Fruit fly (Drosophila melanogaster) whole organism, embryonic: ENCODE results near the gene Cap-D2.

ENCODE experiments used
- Atf6 ChIP-seq: fragments of 200-800 bp; sonication (Bioruptor generic); IDR thresholded peaks from 2 replicates; pipeline ENCODE4 v1.3.6; 2022; ENCODE audit warnings: missing biosample characterization, missing genetic modification characterization
- CG10366 ChIP-seq: fragments of 200-800 bp; sonication (Bioruptor generic); IDR thresholded peaks from 2 replicates; pipeline ENCODE4 v1.3.6; 2022; ENCODE audit warnings: missing biosample characterization, missing genetic modification characterization
- CG12071 ChIP-seq: fragments of 200-800 bp; sonication (Bioruptor generic); optimal IDR thresholded peaks from 3 replicates; lab custom pipeline; 2018; ENCODE audit warnings: missing biosample characterization, mild to moderate bottlenecking, missing genetic modification characterization
- CG12155 ChIP-seq: fragments of 200-800 bp; sonication (Bioruptor generic); optimal IDR thresholded peaks from 3 replicates; lab custom pipeline; 2016; ENCODE audit warnings: missing biosample characterization, missing genetic modification characterization
- CG12391 ChIP-seq: fragments of 200-800 bp; sonication (Bioruptor generic); optimal IDR thresholded peaks from 3 replicates; lab custom pipeline; 2018; ENCODE audit warnings: missing biosample characterization, mild to moderate bottlenecking, missing genetic modification characterization, moderate library complexity
- CG12744 ChIP-seq: fragments of 200-800 bp; sonication (Bioruptor generic); optimal IDR thresholded peaks from 2 replicates; lab custom pipeline; 2016; ENCODE audit warnings: missing biosample characterization, missing genetic modification characterization
- CG13775 ChIP-seq: fragments of 200-800 bp; sonication (Bioruptor generic); optimal IDR thresholded peaks from 3 replicates; lab custom pipeline; 2017; ENCODE audit warnings: missing biosample characterization, mild to moderate bottlenecking, missing genetic modification characterization
- CG15696 ChIP-seq: fragments of 200-800 bp; sonication (Bioruptor generic); optimal IDR thresholded peaks from 2 replicates; lab custom pipeline; 2019; ENCODE audit warnings: missing biosample characterization, mild to moderate bottlenecking, missing genetic modification characterization, moderate library complexity
- CG1647 ChIP-seq: fragments of 200-800 bp; sonication (Bioruptor generic); optimal IDR thresholded peaks from 3 replicates; lab custom pipeline; 2016; ENCODE audit warnings: missing biosample characterization, missing genetic modification characterization
- CG16779 ChIP-seq: fragments of 200-800 bp; sonication (Bioruptor generic); IDR thresholded peaks from 2 replicates; pipeline ENCODE4 v1.3.6; 2022; ENCODE audit warnings: missing biosample characterization, missing genetic modification characterization
- CG17328 ChIP-seq: fragments of 200-800 bp; sonication (Bioruptor generic); IDR thresholded peaks from 2 replicates; pipeline ENCODE4 v1.3.6; 2022; ENCODE audit warnings: missing biosample characterization, missing genetic modification characterization
- CG1792 ChIP-seq: fragments of 200-800 bp; sonication (Bioruptor generic); optimal IDR thresholded peaks from 2 replicates; lab custom pipeline; 2016; ENCODE audit warnings: missing biosample characterization, missing genetic modification characterization
- CG18476 ChIP-seq: fragments of 200-800 bp; sonication (Bioruptor generic); optimal IDR thresholded peaks from 2 replicates; lab custom pipeline; 2016; ENCODE audit warnings: missing biosample characterization, mild to moderate bottlenecking, missing genetic modification characterization
- CG2889 ChIP-seq: fragments of 200-800 bp; sonication (Bioruptor generic); IDR thresholded peaks from 3 replicates; pipeline ENCODE4 v1.3.6; 2022; ENCODE audit warnings: missing biosample characterization, missing genetic modification characterization
- CG32772 ChIP-seq: fragments of 200-800 bp; sonication (Bioruptor generic); IDR thresholded peaks from 2 replicates; pipeline ENCODE4 v1.3.6; 2022; ENCODE audit warnings: missing biosample characterization, missing genetic modification characterization
- CG4854 ChIP-seq: fragments of 200-800 bp; sonication (Bioruptor generic); optimal IDR thresholded peaks from 2 replicates; lab custom pipeline; 2016; ENCODE audit warnings: missing biosample characterization, missing genetic modification characterization, inconsistent platforms
- CG5245 ChIP-seq: fragments of 200-800 bp; sonication (Bioruptor generic); optimal IDR thresholded peaks from 3 replicates; lab custom pipeline; 2016; ENCODE audit warnings: missing biosample characterization, missing genetic modification characterization
- CG6175 ChIP-seq: fragments of 200-800 bp; sonication (Bioruptor generic); IDR thresholded peaks from 3 replicates; pipeline ENCODE4 v1.3.6; 2022; ENCODE audit warnings: missing biosample characterization, missing genetic modification characterization
- CG7271 ChIP-seq: fragments of 200-800 bp; sonication (Bioruptor generic); optimal IDR thresholded peaks from 2 replicates; lab custom pipeline; 2018; ENCODE audit warnings: missing biosample characterization, mild to moderate bottlenecking, missing genetic modification characterization, moderate library complexity
- CG8290 ChIP-seq, 3 experiments: fragments of 200-800 bp; sonication (Bioruptor generic); optimal IDR thresholded peaks; 2 replicates each; lab custom pipeline; 2016 to 2019; ENCODE audit warnings: missing biosample characterization in 3 of 3, missing genetic modification characterization in 3 of 3, mild to moderate bottlenecking in 2 of 3, moderate library complexity in 1 of 3
- CG8944 ChIP-seq: fragments of 200-800 bp; sonication (Bioruptor generic); optimal IDR thresholded peaks from 3 replicates; lab custom pipeline; 2016; ENCODE audit warnings: missing biosample characterization, missing genetic modification characterization
- HLH54F ChIP-seq: fragments of 200-800 bp; sonication (Bioruptor generic); optimal IDR thresholded peaks from 3 replicates; lab custom pipeline; 2016; ENCODE audit warnings: missing biosample characterization, missing genetic modification characterization
- Hey ChIP-seq: fragments of 200-800 bp; sonication (Bioruptor generic); optimal IDR thresholded peaks from 3 replicates; lab custom pipeline; 2018; ENCODE audit warnings: missing biosample characterization, mild to moderate bottlenecking, missing genetic modification characterization
- Hr51 ChIP-seq, 2 experiments: fragments of 200-800 bp; sonication (Bioruptor generic); optimal IDR thresholded peaks; 2 replicates in 1 of 2; 3 replicates in 1 of 2; lab custom pipeline; 2016 to 2018; ENCODE audit warnings: missing biosample characterization in 2 of 2, missing genetic modification characterization in 2 of 2, mild to moderate bottlenecking in 1 of 2, moderate library complexity in 1 of 2
- Hr78 ChIP-seq, 2 experiments: fragments of 200-800 bp in 1 of 2; fragments of >200 bp in 1 of 2; sonication (Bioruptor generic) in 1 of 2; optimal IDR thresholded peaks; 2 replicates each; lab custom pipeline; 2017 to 2019; ENCODE audit warnings: missing biosample characterization in 2 of 2, missing genetic modification characterization in 2 of 2, mild to moderate bottlenecking in 1 of 2, moderate library complexity in 1 of 2
- Med ChIP-seq: fragments of 200-800 bp; sonication (Bioruptor generic); peaks from one replicate; lab custom pipeline; 2016; ENCODE audit warnings: missing biosample characterization, missing genetic modification characterization, mild to moderate bottlenecking, inconsistent platforms, moderate library complexity
- Mes4 ChIP-seq: fragments of 200-800 bp; sonication (Bioruptor generic); optimal IDR thresholded peaks from 2 replicates; lab custom pipeline; 2016; ENCODE audit warnings: missing biosample characterization, missing genetic modification characterization
- Nf-YA ChIP-seq: fragments of 200-800 bp; sonication (Bioruptor generic); IDR thresholded peaks from 2 replicates; pipeline ENCODE4 v1.3.6; 2022; ENCODE audit warnings: missing biosample characterization, missing genetic modification characterization
- Poxn ChIP-seq: fragments of 200-800 bp; sonication (Bioruptor generic); IDR thresholded peaks from 2 replicates; pipeline ENCODE4 v1.3.6; 2022; ENCODE audit warnings: missing biosample characterization, missing genetic modification characterization
- Scr ChIP-seq: fragments of 200-800 bp; sonication (Bioruptor generic); IDR thresholded peaks from 2 replicates; pipeline ENCODE4 v1.3.6; 2022; ENCODE audit warnings: missing biosample characterization, missing genetic modification characterization; ENCODE audit not compliant: partially characterized antibody
- Side ChIP-seq: fragments of 200-800 bp; sonication (Bioruptor generic); optimal IDR thresholded peaks from 2 replicates; lab custom pipeline; 2016; ENCODE audit warnings: missing biosample characterization, missing genetic modification characterization
- Sox100B ChIP-seq: fragments of 200-800 bp; sonication (Bioruptor generic); optimal IDR thresholded peaks from 3 replicates; lab custom pipeline; 2018; ENCODE audit warnings: missing biosample characterization, mild to moderate bottlenecking, missing genetic modification characterization
- ac ChIP-seq: fragments of 200-800 bp; sonication (Bioruptor generic); optimal IDR thresholded peaks from 3 replicates; lab custom pipeline; 2017; ENCODE audit warnings: missing biosample characterization, mild to moderate bottlenecking, missing genetic modification characterization
- al ChIP-seq: fragments of 200-800 bp; sonication (Bioruptor generic); IDR thresholded peaks from 2 replicates; pipeline ENCODE4 v1.3.6; 2022; ENCODE audit warnings: missing biosample characterization, missing genetic modification characterization
- cad ChIP-seq: fragments of >200 bp; optimal IDR thresholded peaks from 2 replicates; lab custom pipeline; 2017; ENCODE audit warnings: missing biosample characterization, missing genetic modification characterization
- cas ChIP-seq: fragments of 200-800 bp; sonication (Bioruptor generic); IDR thresholded peaks from 2 replicates; pipeline ENCODE4 v1.3.6; 2022; ENCODE audit warnings: missing biosample characterization, missing genetic modification characterization
- dan ChIP-seq: fragments of 200-800 bp; sonication (Bioruptor generic); IDR thresholded peaks from 2 replicates; pipeline ENCODE4 v1.3.6; 2022; ENCODE audit warnings: missing biosample characterization, missing genetic modification characterization
- disco-r ChIP-seq: fragments of 200-800 bp; sonication (Bioruptor generic); optimal IDR thresholded peaks from 2 replicates; lab custom pipeline; 2016; ENCODE audit warnings: missing biosample characterization, missing genetic modification characterization
- dysf ChIP-seq: fragments of 200-800 bp; sonication (Bioruptor generic); IDR thresholded peaks from 3 replicates; pipeline ENCODE4 v1.3.6; 2022; ENCODE audit warnings: missing biosample characterization, missing genetic modification characterization
- ems ChIP-seq: fragments of 200-800 bp; sonication (Bioruptor generic); optimal IDR thresholded peaks from 3 replicates; lab custom pipeline; 2016; ENCODE audit warnings: missing biosample characterization, missing genetic modification characterization
- fd3F ChIP-seq: fragments of 200-800 bp; sonication (Bioruptor generic); optimal IDR thresholded peaks from 2 replicates; lab custom pipeline; 2018; ENCODE audit warnings: missing biosample characterization, mild to moderate bottlenecking, missing genetic modification characterization, moderate library complexity
- gce ChIP-seq: fragments of 200-800 bp; sonication (Bioruptor generic); IDR thresholded peaks from 3 replicates; pipeline ENCODE4 v1.3.6; 2022; ENCODE audit warnings: missing biosample characterization, missing genetic modification characterization
- gro ChIP-seq: fragments of 200-800 bp; sonication (Bioruptor generic); optimal IDR thresholded peaks from 2 replicates; lab custom pipeline; 2016; ENCODE audit warnings: missing biosample characterization, missing genetic modification characterization
- hbn ChIP-seq: fragments of 200-800 bp; sonication (Bioruptor generic); IDR thresholded peaks from 2 replicates; pipeline ENCODE4 v1.3.6; 2022; ENCODE audit warnings: missing biosample characterization, missing genetic modification characterization; ENCODE audit not compliant: partially characterized antibody
- hth ChIP-seq: fragments of >200 bp; optimal IDR thresholded peaks from 2 replicates; lab custom pipeline; 2017; ENCODE audit warnings: inconsistent platforms
- lmd ChIP-seq: fragments of 200-800 bp; sonication (Bioruptor generic); IDR thresholded peaks from 2 replicates; pipeline ENCODE4 v1.3.6; 2022; ENCODE audit warnings: missing biosample characterization, missing genetic modification characterization
- repo ChIP-seq: fragments of 200-800 bp; sonication (Bioruptor generic); optimal IDR thresholded peaks from 2 replicates; lab custom pipeline; 2016; ENCODE audit warnings: missing biosample characterization, missing genetic modification characterization
- sisA ChIP-seq: fragments of 200-800 bp; sonication (Bioruptor generic); IDR thresholded peaks from 2 replicates; pipeline ENCODE4 v1.3.6; 2022; ENCODE audit warnings: missing biosample characterization, missing genetic modification characterization
- slp2 ChIP-seq: fragments of 200-800 bp; sonication (Bioruptor generic); optimal IDR thresholded peaks from 2 replicates; lab custom pipeline; 2016; ENCODE audit warnings: missing biosample characterization, missing genetic modification characterization
- tap ChIP-seq: fragments of 200-800 bp; optimal IDR thresholded peaks from 3 replicates; lab custom pipeline; 2019; ENCODE audit warnings: missing biosample characterization, mild to moderate bottlenecking, missing genetic modification characterization, moderate library complexity
- tin ChIP-seq: fragments of 200-800 bp; sonication (Bioruptor generic); optimal IDR thresholded peaks from 3 replicates; lab custom pipeline; 2016; ENCODE audit warnings: missing biosample characterization, missing genetic modification characterization
- ttk ChIP-seq: fragments of 200-800 bp; sonication (Bioruptor generic); IDR thresholded peaks from 2 replicates; pipeline ENCODE4 v2.1.2; 2022; ENCODE audit warnings: missing biosample characterization, missing genetic modification characterization
- tup ChIP-seq: fragments of 200-800 bp; sonication (Bioruptor generic); optimal IDR thresholded peaks from 2 replicates; lab custom pipeline; 2016; ENCODE audit warnings: missing biosample characterization, mild to moderate bottlenecking, missing genetic modification characterization, moderate library complexity

Gene Cap-D2

dm6 chr3R:29690539-29690852 is 15.0 kb downstream of the Cap-D2 start (continued):
- no peak for TF ChIP-seq Nf-YA
- no peak for TF ChIP-seq ac (GFP tag; lab: Kevin White, UChicago)
- TF ChIP-seq al, result no peak
- TF ChIP-seq CG32772 (GFP tag; lab: Robert Waterston, UW), result no peak
- no peak for TF ChIP-seq CG1647 (GFP tag; lab: Kevin White, UChicago)
- peak; percentile 61 for TF ChIP-seq CG12391 (tag; lab: Kevin White, UChicago)
- TF ChIP-seq tap (tag; lab: Kevin White, UChicago), result peak; percentile 32
- no peak for TF ChIP-seq dan (GFP tag; lab: Robert Waterston, UW)
- TF ChIP-seq CG18476, result peak; percentile 2
- TF ChIP-seq Hr51 (GFP tag; optimal IDR thresholded peaks at IDR 0.05; lab: Kevin White, UChicago), result peak in 1 of 2 experiments; percentile 55
- no peak for TF ChIP-seq ttk (GFP tag; lab: Robert Waterston, UW)
- no peak for TF ChIP-seq hth
- no peak for TF ChIP-seq repo (GFP tag; lab: Kevin White, UChicago)
- no peak for TF ChIP-seq hbn (GFP tag; lab: Robert Waterston, UW)
- no peak for TF ChIP-seq Side
- peak; percentile 39; the same call in 1 of the 2 replicates for TF ChIP-seq lmd
- peak; percentile 34 for TF ChIP-seq CG13775 (GFP tag; lab: Kevin White, UChicago)
- peak; percentile 59 for TF ChIP-seq dysf
- TF ChIP-seq sisA (GFP tag; lab: Robert Waterston, UW), result peak; percentile 54
- TF ChIP-seq tin (GFP tag; lab: Kevin White, UChicago), result no peak
- no peak for TF ChIP-seq CG16779
- no peak for TF ChIP-seq cad
- no peak for TF ChIP-seq CG6175 (GFP tag; lab: Robert Waterston, UW)
- no peak for TF ChIP-seq tup (GFP tag; lab: Kevin White, UChicago)
- TF ChIP-seq Hey, result no peak
- TF ChIP-seq CG7271, result no peak
- TF ChIP-seq CG4854 (GFP tag; lab: Kevin White, UChicago), result no peak
- TF ChIP-seq Med (GFP tag; lab: Kevin White, UChicago), result peak; percentile 78
- TF ChIP-seq Scr, result no peak
- TF ChIP-seq CG12744 (GFP tag; lab: Kevin White, UChicago), result no peak
- TF ChIP-seq Atf6, result no peak
- no peak for TF ChIP-seq Hr78 (GFP tag; optimal IDR thresholded peaks at IDR 0.05; lab: Kevin White, UChicago)
- no peak for TF ChIP-seq HLH54F
- TF ChIP-seq CG8944 (GFP tag; lab: Kevin White, UChicago), result no peak
- peak; percentile 22; the same call in 1 of the 2 replicates for TF ChIP-seq CG10366 (GFP tag; lab: Robert Waterston, UW)
- TF ChIP-seq CG1792 (GFP tag; lab: Kevin White, UChicago), result no peak
- no peak for TF ChIP-seq ems (GFP tag; lab: Kevin White, UChicago)
- TF ChIP-seq CG5245 (GFP tag; lab: Kevin White, UChicago), result peak; percentile 62
- TF ChIP-seq Poxn (GFP tag; lab: Robert Waterston, UW), result no peak
- no peak for TF ChIP-seq CG8290 (GFP tag; optimal IDR thresholded peaks at IDR 0.05; lab: Kevin White, UChicago)
- TF ChIP-seq CG8290 (tag; optimal IDR thresholded peaks at IDR 0.05; lab: Kevin White, UChicago), result no peak
- TF ChIP-seq cas (GFP tag; lab: Robert Waterston, UW), result no peak
- no peak for TF ChIP-seq CG2889
- TF ChIP-seq CG17328 (GFP tag; lab: Robert Waterston, UW), result peak; percentile 43; the same call in 1 of the 2 replicates
- peak; percentile 47 for TF ChIP-seq Sox100B (GFP tag; lab: Kevin White, UChicago)
- no peak for TF ChIP-seq gro (GFP tag; lab: Kevin White, UChicago)
- peak; percentile 9 for TF ChIP-seq CG12071 (GFP tag; lab: Kevin White, UChicago)
- no peak for TF ChIP-seq Mes4
- TF ChIP-seq slp2, result peak; percentile 11
- no peak for TF ChIP-seq gce (GFP tag; lab: Robert Waterston, UW)
- peak; percentile 28 for TF ChIP-seq CG15696
- TF ChIP-seq CG12155, result no peak
- TF ChIP-seq fd3F, result no peak
- no peak for TF ChIP-seq disco-r (GFP tag; lab: Kevin White, UChicago)
